Fruit fly (Drosophila melanogaster): Measurements from ENCODE around the gene Cyp4d1.
A peak's percentile ranks its signal among the peaks of the same experiment; 100 is the strongest.

- no peak for TF ChIP-seq dac (GFP tag; optimal IDR thresholded peaks at IDR 0.05)
- TF ChIP-seq svp (GFP tag) = peak; percentile 49
- no peak for TF ChIP-seq Ets96B (tag; optimal IDR thresholded peaks at IDR 0.05)
- TF ChIP-seq Blimp-1 (GFP tag; optimal IDR thresholded peaks at IDR 0.05) = no peak
- TF ChIP-seq CG8119 (GFP tag; IDR thresholded peaks at IDR 0.05) = no peak
- no peak for TF ChIP-seq CG11902 (GFP tag; optimal IDR thresholded peaks at IDR 0.05)
- no peak for TF ChIP-seq CG6163 (GFP tag; IDR thresholded peaks at IDR 0.05)
- no peak for TF ChIP-seq CG10669 (GFP tag; optimal IDR thresholded peaks at IDR 0.05)
- TF ChIP-seq cyc (GFP tag; optimal IDR thresholded peaks at IDR 0.05) = no peak
- TF ChIP-seq Eip75B (GFP tag; optimal IDR thresholded peaks at IDR 0.05) = no peak
- TF ChIP-seq Gug (GFP tag; IDR thresholded peaks at IDR 0.05) = no peak
- TF ChIP-seq CG6854 (GFP tag; optimal IDR thresholded peaks at IDR 0.05) = no peak
- TF ChIP-seq CG16779 (tag; optimal IDR thresholded peaks at IDR 0.05) = no peak
These were observed 37.3 kb upstream of the Cyp4d1 start for dm6 chrX:2199303-2199702.
